Fruit fly (Drosophila melanogaster): ENCODE results near the gene mRpL50.
A peak's percentile ranks its signal among the peaks of the same experiment; 100 is the strongest.

- TF ChIP-seq CG8159 (tag; optimal IDR thresholded peaks at IDR 0.05), result peak; percentile 78
- TF ChIP-seq CG8301 (tag; optimal IDR thresholded peaks at IDR 0.05), result peak; percentile 87
- no peak for TF ChIP-seq EcR (GFP tag; optimal IDR thresholded peaks at IDR 0.05)
- no peak for TF ChIP-seq rn (GFP tag; IDR thresholded peaks at IDR 0.05)
Observed at dm6 chr3L:7263757-7264516, 20.2 kb upstream of the mRpL50 start, which contains the start of gene CG14830.
